Worm (Caenorhabditis elegans) whole organism, L4 larva: ENCODE data around the gene grd-6.

Experiments used
- ceh-82 ChIP-seq: sonication (generic microtip); optimal IDR thresholded peaks from 2 replicates; lab custom pipeline; 2017; ENCODE audit warnings: missing biosample characterization, missing genetic modification characterization
- egl-27 ChIP-seq: sonication (generic microtip); optimal IDR thresholded peaks from 3 replicates; lab custom pipeline; 2017; ENCODE audit warnings: missing biosample characterization, missing genetic modification reagents, missing genetic modification characterization
- fkh-10 ChIP-seq: fragments of 150-350 bp; optimal IDR thresholded peaks from 2 replicates; lab custom pipeline; 2014; ENCODE audit warnings: missing biosample characterization, missing genetic modification reagents, missing genetic modification characterization
- hlh-30 ChIP-seq: sonication (generic microtip); optimal IDR thresholded peaks from 2 replicates; lab custom pipeline; 2017; ENCODE audit warnings: antibody characterized with exemption, mild to moderate bottlenecking, missing genetic modification characterization, missing compliant biosample characterization; ENCODE audit not compliant: insufficient read depth
- lin-38 ChIP-seq: fragments of 200-800 bp; sonication (Bioruptor generic); IDR thresholded peaks from 2 replicates; pipeline ENCODE4 v1.3.6; 2022; ENCODE audit warnings: missing genetic modification reagents, missing genetic modification characterization, missing compliant biosample characterization

ce11 chrV:9260411-9260810 lies 38.7 kb downstream of the grd-6 start:
- no peak for TF ChIP-seq ceh-82 (tag; lab: Kevin White, UChicago)
- TF ChIP-seq egl-27, result no peak
- no peak for TF ChIP-seq hlh-30 (tag; lab: Kevin White, UChicago)
- no peak for TF ChIP-seq lin-38
- TF ChIP-seq fkh-10 (GFP tag; lab: Kevin White, UChicago), result no peak
